Worm (Caenorhabditis elegans): ENCODE data around the gene pod-1.
A peak's percentile ranks its signal among the peaks of the same experiment; 100 is the strongest.
"Not testable (repeated sequence)": the region's sequence is repeated elsewhere in the genome, so short reads cannot be mapped to it uniquely, and the experiment has no call there.

Gene pod-1

DNA sequence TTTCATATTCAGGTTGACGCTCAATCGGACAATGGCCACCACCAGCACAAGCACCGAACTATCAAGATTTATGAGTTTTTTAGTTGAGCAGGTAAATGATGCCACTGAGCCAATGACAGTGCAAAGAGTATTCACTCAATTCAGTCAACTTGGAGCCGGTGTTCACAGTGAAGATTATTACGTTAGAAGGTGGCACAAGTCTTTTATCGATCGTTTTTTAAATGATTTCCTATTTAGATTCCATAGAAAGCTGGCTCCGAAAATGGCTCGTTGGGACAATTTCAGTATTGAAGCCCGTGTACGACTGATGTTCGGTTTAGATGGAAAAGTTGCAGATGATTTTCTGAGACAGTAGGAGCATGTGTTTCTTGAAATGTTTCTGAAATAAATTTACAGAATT is 22.3 kb downstream of the pod-1 start, which contains the start of gene T28A8.5:
T28A8.5 (plus strand) TSS at position 32 of the 400 bp plus-strand sequence.
- no peak for TF ChIP-seq hnd-1 (tag; optimal IDR thresholded peaks at IDR 0.05)

DNA sequence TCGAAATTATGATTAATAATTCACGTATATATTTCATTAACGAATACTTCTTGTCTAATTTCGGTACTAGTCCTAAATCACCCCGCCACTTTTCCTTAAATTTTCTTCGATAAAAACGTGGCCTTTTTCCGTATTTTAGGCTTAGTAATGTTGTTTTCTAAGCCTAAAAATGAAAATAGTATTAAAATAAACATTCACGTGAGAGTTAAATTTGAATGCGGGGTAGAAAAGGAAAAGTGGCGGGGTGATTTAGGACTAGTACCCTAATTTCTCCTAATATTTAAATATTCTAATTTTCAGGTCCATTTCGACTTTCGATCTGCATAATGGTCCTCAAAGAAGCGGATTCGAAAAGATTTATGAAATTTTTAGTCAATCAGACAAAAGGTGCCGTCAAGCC is 25.0 kb downstream of the pod-1 start, which contains the start of gene T28A8.6:
T28A8.6 (plus strand) TSS at position 301 of the 400 bp plus-strand sequence.
- not testable (repeated sequence) for TF ChIP-seq scrt-1 (GFP tag; IDR thresholded peaks at IDR 0.05); aly-1 (tag; optimal IDR thresholded peaks at IDR 0.05); tra-4 (tag; optimal IDR thresholded peaks at IDR 0.05)

DNA sequence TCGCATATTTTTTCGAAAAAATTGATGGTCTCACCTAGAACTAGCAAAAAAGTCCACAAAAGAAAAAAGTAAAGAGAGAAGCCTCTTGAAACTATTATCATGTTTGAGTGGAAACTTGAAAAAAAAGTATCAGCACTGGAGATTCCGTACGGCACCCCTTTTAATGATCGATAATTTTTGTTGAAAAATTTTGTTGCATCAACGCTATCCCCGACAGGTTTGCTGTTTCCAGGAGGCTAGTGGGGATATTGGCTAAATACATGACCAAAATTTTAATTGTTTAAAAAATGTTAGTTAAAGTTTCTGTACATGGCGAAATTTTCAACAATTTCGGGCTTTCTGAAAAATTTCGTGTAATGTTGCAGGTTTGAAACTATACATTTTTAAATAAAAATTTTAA is 28.4 kb downstream of the pod-1 start, which contains the start of gene T28A8.2:
T28A8.2 (minus strand) TSS at position 101 of the 400 bp plus-strand sequence.
- no peak for TF ChIP-seq B0310.2 (tag; optimal IDR thresholded peaks at IDR 0.05)
- no peak for TF ChIP-seq sea-1 (GFP tag; conservative IDR thresholded peaks at IDR 0.05)
- no peak for TF ChIP-seq flt-1 (GFP tag; IDR thresholded peaks at IDR 0.05)
- no peak for TF ChIP-seq ceh-36 (tag; optimal IDR thresholded peaks at IDR 0.05)
- TF ChIP-seq tbx-37 (GFP tag; conservative IDR thresholded peaks at IDR 0.05) = no peak

DNA sequence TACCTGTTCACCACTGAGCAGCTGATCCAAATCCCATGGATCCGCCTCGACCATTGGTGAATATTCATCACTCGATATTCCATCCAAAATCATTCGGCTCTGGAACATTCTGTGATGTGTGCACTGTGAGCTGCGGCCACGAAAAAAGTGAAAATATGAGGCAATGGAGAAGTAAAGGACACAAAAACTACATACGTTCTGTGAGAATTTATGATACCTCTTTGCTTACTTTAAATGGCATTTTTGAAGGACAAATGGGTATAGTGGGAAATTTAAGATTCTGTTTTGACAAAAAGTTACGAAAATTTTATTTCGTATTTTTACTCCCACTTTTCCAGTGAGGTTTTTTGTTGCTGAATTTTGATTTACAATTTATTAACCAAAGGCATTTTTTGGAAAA is 31.5 kb downstream of the pod-1 start, which contains the start of gene twk-40:
twk-40 (minus strand) TSS at position 101 of the 400 bp plus-strand sequence.
- TF ChIP-seq aly-1 (tag; optimal IDR thresholded peaks at IDR 0.05) = no peak
- no peak for TF ChIP-seq ets-7 (tag; optimal IDR thresholded peaks at IDR 0.05)
- TF ChIP-seq hmbx-1 (tag; optimal IDR thresholded peaks at IDR 0.05) = no peak
- no peak for TF ChIP-seq ceh-13 (GFP tag; optimal IDR thresholded peaks at IDR 0.05)
- TF ChIP-seq ama-1 (optimal IDR thresholded peaks at IDR 0.05) = no peak
- TF ChIP-seq scrt-1 (GFP tag; IDR thresholded peaks at IDR 0.05) = no peak
- no peak for TF ChIP-seq hmg-4 (GFP tag; optimal IDR thresholded peaks at IDR 0.05)
- TF ChIP-seq flt-1 (GFP tag; IDR thresholded peaks at IDR 0.05) = no peak
- no peak for TF ChIP-seq ceh-36 (tag; optimal IDR thresholded peaks at IDR 0.05)
- TF ChIP-seq tbx-37 (GFP tag; conservative IDR thresholded peaks at IDR 0.05) = no peak
- no peak for TF ChIP-seq F13C5.2 (tag; optimal IDR thresholded peaks at IDR 0.05)

DNA sequence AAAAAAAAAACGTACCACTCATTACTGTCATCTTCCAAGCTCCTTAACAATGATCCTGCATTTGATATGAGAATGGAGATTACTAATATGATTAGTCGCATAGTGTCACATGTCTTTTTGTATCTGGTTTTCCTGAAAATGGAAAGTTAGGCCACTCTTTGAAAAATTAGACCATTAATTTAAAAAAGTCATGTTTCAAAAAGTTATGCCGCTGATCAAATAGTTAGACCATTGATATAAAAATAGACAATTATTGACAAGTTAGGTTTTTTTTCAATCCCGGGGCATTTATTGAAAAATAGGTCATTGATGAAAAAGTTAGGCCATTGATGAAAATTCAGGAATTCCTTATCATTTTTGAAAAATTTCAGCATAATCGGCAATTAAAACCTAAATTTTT is 39.9 kb downstream of the pod-1 start, which contains the start of gene acc-4:
acc-4 (minus strand) TSS at position 101 of the 400 bp plus-strand sequence.
- no peak for TF ChIP-seq scrt-1 (GFP tag; IDR thresholded peaks at IDR 0.05)

DNA sequence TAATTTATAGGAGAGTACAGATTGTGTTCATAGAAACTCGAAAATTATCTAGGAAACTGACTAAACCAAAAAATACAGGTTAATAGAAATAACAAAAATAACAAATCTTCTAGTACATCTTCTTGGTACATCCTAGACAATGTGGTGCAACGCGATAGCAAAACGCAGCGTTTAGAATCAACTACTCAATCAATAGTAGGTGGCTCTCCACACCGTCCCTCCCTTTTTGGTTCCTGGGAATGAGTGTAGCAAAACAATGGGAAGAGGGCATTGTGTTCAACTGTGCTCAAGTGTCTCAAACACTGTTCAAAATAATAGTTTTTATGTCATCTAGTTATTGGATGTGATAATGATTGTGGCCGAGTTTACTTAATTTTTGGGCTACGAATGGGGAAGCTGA is 47.2 kb downstream of the pod-1 start, which contains the start of gene T27E9.6:
T27E9.6 (minus strand) TSS at position 101 of the 400 bp plus-strand sequence.
- TF ChIP-seq aly-1 (tag; optimal IDR thresholded peaks at IDR 0.05) (no peak), hnd-1 (tag; optimal IDR thresholded peaks at IDR 0.05) (no peak), tbx-37 (GFP tag; conservative IDR thresholded peaks at IDR 0.05) (no peak), hmbx-1 (tag; optimal IDR thresholded peaks at IDR 0.05) (no peak), ets-7 (tag; optimal IDR thresholded peaks at IDR 0.05) (no peak), B0310.2 (tag; optimal IDR thresholded peaks at IDR 0.05) (no peak), F13C5.2 (tag; optimal IDR thresholded peaks at IDR 0.05) (no peak), ceh-13 (GFP tag; optimal IDR thresholded peaks at IDR 0.05) (no peak), pes-1 (GFP tag; IDR thresholded peaks at IDR 0.05) (no peak), tra-4 (tag; optimal IDR thresholded peaks at IDR 0.05) (no peak), ama-1 (optimal IDR thresholded peaks at IDR 0.05) (no peak), scrt-1 (GFP tag; IDR thresholded peaks at IDR 0.05) (no peak), tbx-11 (GFP tag; IDR thresholded peaks at IDR 0.05) (no peak), sea-1 (GFP tag; conservative IDR thresholded peaks at IDR 0.05) (no peak), ceh-36 (tag; optimal IDR thresholded peaks at IDR 0.05) (no peak), hmg-4 (GFP tag; optimal IDR thresholded peaks at IDR 0.05) (no peak)

DNA sequence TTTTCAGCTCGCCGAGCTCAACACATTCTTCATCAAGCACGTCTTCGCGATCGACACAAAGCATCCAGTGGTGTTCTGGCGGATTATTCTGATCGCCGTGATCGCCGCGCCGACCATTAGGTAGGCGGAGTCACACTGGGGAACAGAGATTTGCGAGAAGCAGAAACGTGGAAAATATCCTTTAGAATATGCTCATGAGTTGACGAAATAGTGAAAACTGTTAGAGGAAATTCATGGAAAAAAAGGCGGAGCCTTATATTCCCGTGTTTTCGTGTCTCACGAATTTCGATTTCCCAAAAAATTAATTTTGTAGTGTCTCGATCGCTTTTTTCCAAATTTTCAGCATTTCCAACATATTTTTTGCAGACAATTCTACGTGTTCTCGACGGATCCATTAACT is 49.4 kb downstream of the pod-1 start:
- TF ChIP-seq ceh-13 (GFP tag; optimal IDR thresholded peaks at IDR 0.05) (no peak), tbx-37 (GFP tag; conservative IDR thresholded peaks at IDR 0.05) (peak; percentile 21; the same call in 1 of the 2 replicates)

DNA sequence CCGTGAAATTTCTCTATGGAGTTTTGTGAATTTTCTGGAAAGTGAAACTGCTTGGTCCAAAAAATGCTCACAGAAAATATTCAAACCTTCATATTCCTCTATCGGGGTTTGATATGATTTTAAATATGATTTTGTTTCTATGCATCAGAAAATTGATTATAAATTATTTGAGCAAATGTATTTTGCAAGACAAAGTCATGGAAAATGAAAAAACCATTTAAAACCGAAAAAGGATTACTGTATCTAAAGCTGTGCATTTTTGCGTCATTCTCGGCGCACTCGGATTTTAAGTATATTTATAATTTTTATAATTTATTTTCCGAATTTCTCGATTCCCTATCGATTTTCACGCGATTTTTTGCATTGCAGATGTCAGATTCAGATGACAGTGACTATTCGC is 52.4 kb downstream of the pod-1 start, which contains the start of gene pssy-2:
pssy-2 (plus strand) TSS at position 301 of the 400 bp plus-strand sequence.
- no peak for TF ChIP-seq flt-1 (GFP tag; IDR thresholded peaks at IDR 0.05)
- no peak for TF ChIP-seq scrt-1 (GFP tag; IDR thresholded peaks at IDR 0.05)
- TF ChIP-seq hnd-1 (tag; optimal IDR thresholded peaks at IDR 0.05) = no peak
- no peak for TF ChIP-seq aly-1 (tag; optimal IDR thresholded peaks at IDR 0.05)
- TF ChIP-seq ceh-36 (tag; optimal IDR thresholded peaks at IDR 0.05) = no peak
- no peak for TF ChIP-seq B0310.2 (tag; optimal IDR thresholded peaks at IDR 0.05)
- TF ChIP-seq sea-1 (GFP tag; conservative IDR thresholded peaks at IDR 0.05) = no peak
- TF ChIP-seq hmg-4 (GFP tag; optimal IDR thresholded peaks at IDR 0.05) = no peak
- TF ChIP-seq tbx-11 (GFP tag; IDR thresholded peaks at IDR 0.05) = no peak
- no peak for TF ChIP-seq tbx-37 (GFP tag; conservative IDR thresholded peaks at IDR 0.05)
- TF ChIP-seq ama-1 (optimal IDR thresholded peaks at IDR 0.05) = no peak
- no peak for TF ChIP-seq ets-7 (tag; optimal IDR thresholded peaks at IDR 0.05)
- TF ChIP-seq tra-4 (tag; optimal IDR thresholded peaks at IDR 0.05) = no peak
- TF ChIP-seq hmbx-1 (tag; optimal IDR thresholded peaks at IDR 0.05) = no peak

DNA sequence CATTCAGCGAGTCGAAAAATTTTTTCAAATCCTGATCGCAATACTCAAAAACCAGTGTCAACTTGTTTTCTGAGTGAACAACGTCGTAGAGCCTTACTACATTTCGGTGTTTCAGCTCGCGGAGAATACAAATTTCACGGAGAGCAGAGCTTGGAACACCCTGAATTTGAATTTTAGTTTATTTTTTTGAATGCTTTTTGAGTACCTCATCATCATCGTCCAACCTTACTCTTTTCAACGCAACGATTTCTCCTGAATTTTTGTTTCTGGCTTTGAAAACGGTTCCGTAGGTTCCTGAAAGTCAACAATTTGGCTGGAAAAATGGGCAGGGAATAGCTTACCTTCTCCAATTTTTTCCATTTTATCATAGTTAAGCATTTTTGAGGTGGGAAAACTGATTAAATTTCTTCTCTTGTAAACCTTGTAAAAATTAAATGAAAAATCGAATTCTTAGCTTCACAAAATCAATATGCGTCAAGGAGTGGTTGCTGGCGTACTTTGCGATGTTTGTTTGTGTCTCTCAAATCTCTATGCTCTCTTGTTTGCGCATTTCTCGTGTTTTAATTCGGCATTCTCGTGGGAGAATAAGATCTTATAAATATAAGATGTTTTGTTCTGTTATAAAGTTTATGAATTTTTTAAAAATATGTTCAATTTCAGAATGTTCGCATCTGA is 57.9 kb downstream of the pod-1 start, which contains the start of gene cdk-5:
cdk-5 (minus strand) TSS at position 425 of the 675 bp plus-strand sequence.
- TF ChIP-seq aly-1 (tag; optimal IDR thresholded peaks at IDR 0.05) (no peak), F13C5.2 (tag; optimal IDR thresholded peaks at IDR 0.05) (no peak), B0310.2 (tag; optimal IDR thresholded peaks at IDR 0.05) (no peak), tra-4 (tag; optimal IDR thresholded peaks at IDR 0.05) (no peak), ceh-36 (tag; optimal IDR thresholded peaks at IDR 0.05) (no peak), sea-1 (GFP tag; conservative IDR thresholded peaks at IDR 0.05) (no peak), scrt-1 (GFP tag; IDR thresholded peaks at IDR 0.05) (no peak), ets-7 (tag; optimal IDR thresholded peaks at IDR 0.05) (no peak), ama-1 (optimal IDR thresholded peaks at IDR 0.05) (no peak), hmbx-1 (tag; optimal IDR thresholded peaks at IDR 0.05) (no peak), flt-1 (GFP tag; IDR thresholded peaks at IDR 0.05) (no peak), hnd-1 (tag; optimal IDR thresholded peaks at IDR 0.05) (no peak), ceh-13 (GFP tag; optimal IDR thresholded peaks at IDR 0.05) (no peak), tbx-11 (GFP tag; IDR thresholded peaks at IDR 0.05) (no peak), hmg-4 (GFP tag; optimal IDR thresholded peaks at IDR 0.05) (no peak), tbx-37 (GFP tag; conservative IDR thresholded peaks at IDR 0.05) (no peak), pes-1 (GFP tag; IDR thresholded peaks at IDR 0.05) (no peak)

Data from whole organism, early embryonic.